Fruit fly (Drosophila melanogaster) whole organism, pupa: ENCODE data around the gene CG4161.

Experiments
- CG10348 ChIP-seq: fragments of 200-800 bp; sonication (Bioruptor generic); IDR thresholded peaks from 2 replicates; pipeline ENCODE4 v1.3.6; 2022; ENCODE audit warnings: missing biosample characterization, missing genetic modification characterization
- CG12605 ChIP-seq: fragments of 200-800 bp; sonication (Bioruptor generic); IDR thresholded peaks from 2 replicates; pipeline ENCODE4 v1.3.6; 2022; ENCODE audit warnings: missing biosample characterization, missing genetic modification characterization
- CG13204 ChIP-seq: fragments of 200-800 bp; sonication (Bioruptor generic); optimal IDR thresholded peaks from 2 replicates; lab custom pipeline; 2018; ENCODE audit warnings: missing biosample characterization, mild to moderate bottlenecking, missing genetic modification characterization, moderate library complexity
- CG15710 ChIP-seq: fragments of 200-800 bp; sonication (Bioruptor generic); optimal IDR thresholded peaks from 2 replicates; lab custom pipeline; 2018; ENCODE audit warnings: missing biosample characterization, mild to moderate bottlenecking, missing genetic modification characterization, moderate library complexity
- CG4496 ChIP-seq: fragments of 200-800 bp; sonication (Bioruptor generic); IDR thresholded peaks from 3 replicates; pipeline ENCODE4 v1.3.6; 2022; ENCODE audit warnings: missing biosample characterization, missing genetic modification characterization
- CG9948 ChIP-seq: fragments of 200-800 bp; sonication (Bioruptor generic); optimal IDR thresholded peaks from 2 replicates; lab custom pipeline; 2018; ENCODE audit warnings: missing biosample characterization, mild to moderate bottlenecking, missing genetic modification characterization, moderate library complexity
- D1 ChIP-seq: fragments of 200-800 bp; sonication (Bioruptor generic); optimal IDR thresholded peaks from 2 replicates; lab custom pipeline; 2018; ENCODE audit warnings: missing biosample characterization, mild to moderate bottlenecking, missing genetic modification characterization, moderate library complexity
- EcR ChIP-seq: fragments of 200-800 bp; sonication (Bioruptor generic); optimal IDR thresholded peaks from 3 replicates; lab custom pipeline; 2019; ENCODE audit warnings: missing biosample characterization, missing genetic modification characterization, mild to moderate bottlenecking, moderate library complexity, missing genetic modification reagents
- Pif1A ChIP-seq: fragments of 200-800 bp; sonication (Bioruptor generic); optimal IDR thresholded peaks from 3 replicates; lab custom pipeline; 2016; ENCODE audit warnings: missing biosample characterization, missing genetic modification characterization
- Pif1B ChIP-seq: fragments of 200-800 bp; sonication (Bioruptor generic); optimal IDR thresholded peaks from 3 replicates; lab custom pipeline; 2016; ENCODE audit warnings: missing biosample characterization, missing genetic modification characterization
- Snoo ChIP-seq: fragments of 200-800 bp; sonication (Bioruptor generic); optimal IDR thresholded peaks from 3 replicates; lab custom pipeline; 2017; ENCODE audit warnings: missing biosample characterization, mild to moderate bottlenecking, missing genetic modification characterization, inconsistent platforms
- fd96Ca ChIP-seq: fragments of 200-800 bp; sonication (Bioruptor generic); IDR thresholded peaks from 3 replicates; pipeline ENCODE4 v1.3.6; 2022; ENCODE audit warnings: missing biosample characterization, missing genetic modification characterization
- gl ChIP-seq: fragments of 200-800 bp; sonication (Bioruptor generic); optimal IDR thresholded peaks from 2 replicates; lab custom pipeline; 2018; ENCODE audit warnings: missing biosample characterization, mild to moderate bottlenecking, missing genetic modification characterization
- rn ChIP-seq: fragments of 200-800 bp; sonication (Bioruptor generic); IDR thresholded peaks from 2 replicates; pipeline ENCODE4 v1.3.6; 2022; ENCODE audit warnings: missing biosample characterization, missing genetic modification characterization

- TF ChIP-seq D1 (tag; lab: Kevin White, UChicago) (no peak), CG13204 (GFP tag; lab: Kevin White, UChicago) (no peak), CG12605 (no peak), CG9948 (tag; lab: Kevin White, UChicago) (no peak), Pif1A (GFP tag; lab: Kevin White, UChicago) (no peak), CG15710 (peak; percentile 8), Pif1B (GFP tag; lab: Kevin White, UChicago) (no peak), EcR (GFP tag; lab: Kevin White, UChicago) (no peak), Snoo (tag; lab: Kevin White, UChicago) (no peak), fd96Ca (GFP tag; lab: Robert Waterston, UW) (no peak), rn (GFP tag; lab: Robert Waterston, UW) (no peak), CG10348 (no peak), gl (tag; lab: Kevin White, UChicago) (no peak), CG4496 (GFP tag; lab: Robert Waterston, UW) (no peak)
These were observed 8.9 kb downstream of the CG4161 start for dm6 chr2L:15441852-15442549.
